Worm (Caenorhabditis elegans): ENCODE measurements around the gene Y43F8B.13.

ce11 chrV:19457120-19457519, 1.4 kb downstream of the Y43F8B.13 start, which contains the start of gene Y43F8B.24:
- no peak for TF ChIP-seq pqm-1 (tag; optimal IDR thresholded peaks at IDR 0.05)
- TF ChIP-seq nhr-19 (GFP tag; conservative IDR thresholded peaks at IDR 0.05) = no peak
- TF ChIP-seq fkh-8 (tag; optimal IDR thresholded peaks at IDR 0.05) = no peak
- no peak for TF ChIP-seq egl-27 (tag; optimal IDR thresholded peaks at IDR 0.05)
- TF ChIP-seq swsn-7 (tag; optimal IDR thresholded peaks at IDR 0.05) = no peak
- TF ChIP-seq zag-1 (tag; optimal IDR thresholded peaks at IDR 0.05) = no peak
- TF ChIP-seq unc-130 (tag; optimal IDR thresholded peaks at IDR 0.05) = no peak
- TF ChIP-seq unc-86 (tag; optimal IDR thresholded peaks at IDR 0.05) = no peak
- no peak for TF ChIP-seq lin-35 (GFP tag; optimal IDR thresholded peaks at IDR 0.05)
- no peak for TF ChIP-seq nhr-11 (tag; optimal IDR thresholded peaks at IDR 0.05)
- TF ChIP-seq mdl-1 (tag; optimal IDR thresholded peaks at IDR 0.05) = no peak
- TF ChIP-seq ztf-11 (tag; optimal IDR thresholded peaks at IDR 0.05) = no peak
- no peak for TF ChIP-seq ceh-82 (tag; optimal IDR thresholded peaks at IDR 0.05)
